Fruit fly (Drosophila melanogaster): ENCODE data around the gene Pdp1.

The Pdp1 gene

dm6 chr3L:7911765-7912556, 44.8 kb upstream of the Pdp1 start, which contains the start of the genes pbl and CG8281 (continued):
- no peak for TF ChIP-seq NC2α (GFP tag; optimal IDR thresholded peaks at IDR 0.05)
- TF ChIP-seq vfl (GFP tag; optimal IDR thresholded peaks at IDR 0.05): no peak
- peak; percentile 9 for TF ChIP-seq Dip3 (GFP tag; optimal IDR thresholded peaks at IDR 0.05)
- peak; percentile 35 for TF ChIP-seq chn (GFP tag; optimal IDR thresholded peaks at IDR 0.05)
- no peak for TF ChIP-seq Hey (tag; optimal IDR thresholded peaks at IDR 0.05)
- TF ChIP-seq CG6654 (GFP tag; optimal IDR thresholded peaks at IDR 0.05): no peak
- no peak for TF ChIP-seq CG9876 (GFP tag; optimal IDR thresholded peaks at IDR 0.05)
- TF ChIP-seq CG15514 (GFP tag; optimal IDR thresholded peaks at IDR 0.05): peak; percentile 79
- no peak for TF ChIP-seq tx (GFP tag; optimal IDR thresholded peaks at IDR 0.05)
- 0 out of 3 replicates have a peak, but pooled peaks have one; percentile 28 for TF ChIP-seq CG11456 (GFP tag; IDR thresholded peaks at IDR 0.05)
- no peak for TF ChIP-seq tio (GFP tag; optimal IDR thresholded peaks at IDR 0.05)
- TF ChIP-seq gcm2 (GFP tag; optimal IDR thresholded peaks at IDR 0.05): no peak
- TF ChIP-seq CG14050 (GFP tag; IDR thresholded peaks at IDR 0.05): no peak
- no peak for TF ChIP-seq CrebB (tag; optimal IDR thresholded peaks at IDR 0.05)
- peak; percentile 83 for TF ChIP-seq Sin3A (optimal IDR thresholded peaks at IDR 0.05)
- TF ChIP-seq CG11696 (GFP tag; IDR thresholded peaks at IDR 0.05): peak; percentile 36; the same call in 1 of the 2 replicates
- TF ChIP-seq HLH54F (GFP tag; optimal IDR thresholded peaks at IDR 0.05): no peak
- TF ChIP-seq CG12942 (GFP tag; optimal IDR thresholded peaks at IDR 0.05): no peak
- no peak for TF ChIP-seq gce (GFP tag; IDR thresholded peaks at IDR 0.05)
- TF ChIP-seq CG6791 (GFP tag; IDR thresholded peaks at IDR 0.05; ENCODE audit: partially characterized antibody): peak; percentile 75; the same call in 2 of the 3 replicates
- TF ChIP-seq CG17802 (tag; optimal IDR thresholded peaks at IDR 0.05): no peak
- peak; percentile 88 for TF ChIP-seq BEAF-32 (GFP tag; optimal IDR thresholded peaks at IDR 0.05)
- TF ChIP-seq zfh1 (GFP tag; IDR thresholded peaks at IDR 0.05): peak; percentile 68
- TF ChIP-seq CG33557 (GFP tag; optimal IDR thresholded peaks at IDR 0.05): no peak
- no peak for TF ChIP-seq CG2875 (GFP tag; optimal IDR thresholded peaks at IDR 0.05)
- TF ChIP-seq mirr (GFP tag; optimal IDR thresholded peaks at IDR 0.05): peak; percentile 19
- peak; percentile 30 for TF ChIP-seq CG3163 (GFP tag; optimal IDR thresholded peaks at IDR 0.05)
- TF ChIP-seq CG2116 (GFP tag; optimal IDR thresholded peaks at IDR 0.05): peak; percentile 73
- TF ChIP-seq run (tag; optimal IDR thresholded peaks at IDR 0.05): no peak
- peak; percentile 32 for TF ChIP-seq ind (GFP tag; optimal IDR thresholded peaks at IDR 0.05)
- TF ChIP-seq p53 (GFP tag; optimal IDR thresholded peaks at IDR 0.05): peak; percentile 10
- no peak for TF ChIP-seq pros (GFP tag; optimal IDR thresholded peaks at IDR 0.05)
- no peak for TF ChIP-seq CG7987 (GFP tag; optimal IDR thresholded peaks at IDR 0.05)
- peak; percentile 32 for TF ChIP-seq CG1647 (GFP tag; optimal IDR thresholded peaks at IDR 0.05)
- TF ChIP-seq z (GFP tag; IDR thresholded peaks at IDR 0.05): no peak
- no peak for TF ChIP-seq nau (GFP tag; optimal IDR thresholded peaks at IDR 0.05)
- no peak for TF ChIP-seq CG7372 (GFP tag; IDR thresholded peaks at IDR 0.05)
- TF ChIP-seq CG17912 (GFP tag; optimal IDR thresholded peaks at IDR 0.05): no peak
- TF ChIP-seq CG7357 (GFP tag; IDR thresholded peaks at IDR 0.05): no peak
- no peak for TF ChIP-seq psq (GFP tag; optimal IDR thresholded peaks at IDR 0.05)
- TF ChIP-seq pzg (GFP tag; optimal IDR thresholded peaks at IDR 0.05): peak; percentile 89
- peak; percentile 61; the same call in 2 of the 3 replicates for TF ChIP-seq hb (GFP tag; IDR thresholded peaks at IDR 0.05; ENCODE audit: partially characterized antibody)
- TF ChIP-seq CG2678 (tag; optimal IDR thresholded peaks at IDR 0.05): peak; percentile 69
- peak; percentile 61 for TF ChIP-seq Neu2 (GFP tag; optimal IDR thresholded peaks at IDR 0.05; ENCODE audit: borderline replicate concordance)
- peak; percentile 49 for TF ChIP-seq CG33213 (GFP tag; optimal IDR thresholded peaks at IDR 0.05)
- TF ChIP-seq maf-S (GFP tag; optimal IDR thresholded peaks at IDR 0.05): peak; percentile 15
- peak; percentile 22; the same call in 1 of the 2 replicates for TF ChIP-seq lmd (GFP tag; IDR thresholded peaks at IDR 0.05)
- TF ChIP-seq scrt (GFP tag; optimal IDR thresholded peaks at IDR 0.05): peak; percentile 99
- no peak for TF ChIP-seq CG11247 (GFP tag; IDR thresholded peaks at IDR 0.05)
- 0 out of 2 replicates have a peak, but pooled peaks have one; percentile 35 for TF ChIP-seq sens-2 (GFP tag; IDR thresholded peaks at IDR 0.05)
